Worm (Caenorhabditis elegans): ENCODE measurements around the gene tbc-12.
A peak's percentile ranks its signal among the peaks of the same experiment; 100 is the strongest.

The tbc-12 gene

ce11 chrX:2532357-2532756 lies at the start of gene tbc-12:
Gene tbc-12 (minus strand): TSS chrX:2532457.
- TF ChIP-seq nhr-77 (tag; optimal IDR thresholded peaks at IDR 0.05) (no peak), lin-15B (tag; optimal IDR thresholded peaks at IDR 0.05) (no peak), ceh-90 (tag; optimal IDR thresholded peaks at IDR 0.05) (no peak), nhr-47 (tag; optimal IDR thresholded peaks at IDR 0.05) (no peak), nhr-11 (tag; optimal IDR thresholded peaks at IDR 0.05) (no peak), ztf-4 (tag; optimal IDR thresholded peaks at IDR 0.05) (no peak), vab-15 (tag; optimal IDR thresholded peaks at IDR 0.05) (no peak), lir-3 (tag; optimal IDR thresholded peaks at IDR 0.05; ENCODE audit: poor library complexity) (no peak), pax-3 (tag; optimal IDR thresholded peaks at IDR 0.05) (no peak), ets-5 (GFP tag; IDR thresholded peaks at IDR 0.05) (no peak), ceh-63 (GFP tag; optimal IDR thresholded peaks at IDR 0.05) (no peak), nhr-84 (tag; optimal IDR thresholded peaks at IDR 0.05) (no peak)

- TF ChIP-seq swsn-7 (tag; optimal IDR thresholded peaks at IDR 0.05) (no peak), mep-1 (tag; optimal IDR thresholded peaks at IDR 0.05) (no peak), nhr-20 (tag; optimal IDR thresholded peaks at IDR 0.05) (peak; percentile 31), nhr-90 (tag; optimal IDR thresholded peaks at IDR 0.05; ENCODE audit: poor library complexity) (no peak), ces-1 (GFP tag; optimal IDR thresholded peaks at IDR 0.05) (no peak), mdl-1 (tag; optimal IDR thresholded peaks at IDR 0.05) (peak in 1 of 2 experiments; percentile 4), unc-86 (tag; optimal IDR thresholded peaks at IDR 0.05) (no peak), pqm-1 (tag; optimal IDR thresholded peaks at IDR 0.05) (peak; percentile 20), ztf-11 (tag; optimal IDR thresholded peaks at IDR 0.05) (no peak), ceh-8 (GFP tag; optimal IDR thresholded peaks at IDR 0.05) (no peak), nhr-85 (tag) (no peak), unc-98 (GFP tag; IDR thresholded peaks at IDR 0.05) (no peak), lsy-2 (tag; optimal IDR thresholded peaks at IDR 0.05) (peak in 1 of 2 experiments; percentile 5), unc-30 (tag; optimal IDR thresholded peaks at IDR 0.05) (no peak), lin-35 (GFP tag; optimal IDR thresholded peaks at IDR 0.05) (peak in 1 of 2 experiments; percentile 26), nhr-71 (tag; optimal IDR thresholded peaks at IDR 0.05) (peak; percentile 34), fkh-8 (tag; optimal IDR thresholded peaks at IDR 0.05) (no peak), lin-14 (GFP tag; optimal IDR thresholded peaks at IDR 0.05) (peak; percentile 9), efl-3 (GFP tag; optimal IDR thresholded peaks at IDR 0.05) (no peak), C04F5.9 (tag; optimal IDR thresholded peaks at IDR 0.05) (no peak), nhr-28 (tag; optimal IDR thresholded peaks at IDR 0.05) (no peak), mab-9 (GFP tag; IDR thresholded peaks at IDR 0.05) (no peak), grh-1 (GFP tag; IDR thresholded peaks at IDR 0.05) (no peak), lin-13 (GFP tag; optimal IDR thresholded peaks at IDR 0.05) (no peak), isw-1 (GFP tag; IDR thresholded peaks at IDR 0.05) (no peak), F16B12.6 (tag; optimal IDR thresholded peaks at IDR 0.05) (no peak), snpc-4 (tag; optimal IDR thresholded peaks at IDR 0.05) (no peak), ceh-82 (tag; optimal IDR thresholded peaks at IDR 0.05) (no peak), nhr-76 (tag; optimal IDR thresholded peaks at IDR 0.05) (no peak), fkh-4 (tag; optimal IDR thresholded peaks at IDR 0.05; ENCODE audit: borderline replicate concordance) (no peak), skn-1 (tag; optimal IDR thresholded peaks at IDR 0.05) (no peak), egl-13 (tag; optimal IDR thresholded peaks at IDR 0.05) (no peak), sup-37 (GFP tag; optimal IDR thresholded peaks at IDR 0.05) (no peak), nhr-77 (tag; optimal IDR thresholded peaks at IDR 0.05) (no peak), jun-1 (tag; optimal IDR thresholded peaks at IDR 0.05) (no peak), pax-3 (tag; optimal IDR thresholded peaks at IDR 0.05) (no peak), nhr-237 (tag; optimal IDR thresholded peaks at IDR 0.05) (no peak), sptf-1 (tag; optimal IDR thresholded peaks at IDR 0.05) (no peak), ets-5 (GFP tag; IDR thresholded peaks at IDR 0.05) (no peak), hpl-2 (GFP tag; optimal IDR thresholded peaks at IDR 0.05) (no peak), vab-15 (tag; optimal IDR thresholded peaks at IDR 0.05) (no peak), ceh-88 (GFP tag; IDR thresholded peaks at IDR 0.05) (no peak), lin-15B (tag; optimal IDR thresholded peaks at IDR 0.05) (no peak), nhr-19 (GFP tag; conservative IDR thresholded peaks at IDR 0.05) (no peak), tlp-1 (tag; optimal IDR thresholded peaks at IDR 0.05) (no peak), ceh-90 (tag; optimal IDR thresholded peaks at IDR 0.05) (no peak)
Measured at ce11 chrX:2580524-2580981, 48.3 kb upstream of the tbc-12 start, which contains the start of gene H01M10.1. Gene H01M10.1 (minus strand): TSS chrX:2580574.
